In the genomic region with DNA sequence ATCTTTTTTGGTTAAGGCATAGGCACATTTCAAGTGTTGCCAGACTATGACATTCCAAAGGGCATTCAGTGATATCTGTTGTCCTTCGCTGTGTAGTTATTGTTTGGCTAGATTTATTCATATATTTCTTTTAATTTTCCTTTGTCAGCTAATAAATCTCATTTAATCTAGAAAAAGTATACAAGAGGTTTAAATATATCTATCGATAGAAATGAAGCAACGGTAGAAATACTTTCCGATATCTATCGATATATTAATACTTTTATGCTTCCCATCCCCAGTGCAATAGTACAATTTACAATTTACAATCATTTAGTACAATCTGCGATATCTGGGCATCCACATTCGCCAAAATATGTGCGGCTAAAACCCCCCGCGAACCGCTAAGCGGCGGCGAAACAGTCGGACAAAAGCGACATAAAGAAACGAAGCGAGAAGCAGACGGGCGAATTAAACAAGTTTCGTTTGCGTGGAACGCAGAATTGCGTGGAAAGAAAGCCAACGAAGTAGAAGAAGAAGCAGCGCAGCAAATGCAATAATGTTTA, we compare ENCODE assay signal across 5 fruit fly cellular contexts.
TF ChIP-seq lines count a peak whose summit lies in the region.

Efa6 (plus strand) TSS at position 337 of the 545 bp plus-strand sequence.

TF ChIP-seq in whole organism, adult, 20 proteins besides CTCF, POLR2A, EP300 and RAD21 (continued from another document):
- TF ChIP-seq CG7101 (tag; optimal IDR thresholded peaks at IDR 0.05; lab: Kevin White, UChicago) (peak; percentile 65), kay (GFP tag; lab: Kevin White, UChicago; ENCODE audit: borderline replicate concordance) (no peak), toe (GFP tag; optimal IDR thresholded peaks at IDR 0.05; lab: Kevin White, UChicago) (peak; percentile 90)

TF ChIP-seq in whole organism, embryonic, 481 proteins besides CTCF, POLR2A, EP300 and RAD21 (continued from another document and continues in another):
- TF ChIP-seq CG15269 (tag; optimal IDR thresholded peaks at IDR 0.05; lab: Kevin White, UChicago): peak; percentile 22
- TF ChIP-seq dysf (GFP tag; IDR thresholded peaks at IDR 0.05; lab: Robert Waterston, UW): no peak
- TF ChIP-seq CG10147 (GFP tag; optimal IDR thresholded peaks at IDR 0.05; lab: Kevin White, UChicago): peak; percentile 26
- TF ChIP-seq CG6272 (GFP tag; IDR thresholded peaks at IDR 0.05; lab: Robert Waterston, UW): 0 out of 2 replicates have a peak, but pooled peaks have one; percentile 5
- TF ChIP-seq CG2202 (tag; optimal IDR thresholded peaks at IDR 0.05; lab: Kevin White, UChicago): no peak
- TF ChIP-seq sqz (GFP tag; optimal IDR thresholded peaks at IDR 0.05; lab: Kevin White, UChicago): no peak
- TF ChIP-seq cato (GFP tag; optimal IDR thresholded peaks at IDR 0.05; lab: Kevin White, UChicago; ENCODE audit: borderline replicate concordance): peak; percentile 31
- TF ChIP-seq CG12769 (tag; optimal IDR thresholded peaks at IDR 0.05; lab: Kevin White, UChicago): peak; percentile 24
- TF ChIP-seq Blimp-1 (GFP tag; optimal IDR thresholded peaks at IDR 0.05; lab: Kevin White, UChicago): peak; percentile 33
- no peak for TF ChIP-seq scrt (GFP tag; optimal IDR thresholded peaks at IDR 0.05; lab: Kevin White, UChicago)
- peak; percentile 28 for TF ChIP-seq CG13624 (GFP tag; optimal IDR thresholded peaks at IDR 0.05; lab: Kevin White, UChicago)
- TF ChIP-seq CG3838 (GFP tag; optimal IDR thresholded peaks at IDR 0.05; lab: Kevin White, UChicago): no peak
- TF ChIP-seq CG8388 (GFP tag; optimal IDR thresholded peaks at IDR 0.05; lab: Kevin White, UChicago): no peak
- TF ChIP-seq Taf1 (GFP tag; IDR thresholded peaks at IDR 0.05; lab: Robert Waterston, UW): 0 out of 2 replicates have a peak, but pooled peaks have one; percentile 14
- TF ChIP-seq Fer3 (tag; optimal IDR thresholded peaks at IDR 0.05; lab: Kevin White, UChicago): peak; percentile 28
- no peak for TF ChIP-seq Trl (optimal IDR thresholded peaks at IDR 0.05; lab: Kevin White, UChicago)
- TF ChIP-seq Trl (GFP tag; optimal IDR thresholded peaks at IDR 0.05; lab: Kevin White, UChicago): peak; percentile 59
- TF ChIP-seq CG10321 (GFP tag; IDR thresholded peaks at IDR 0.05; lab: Robert Waterston, UW): no peak
- TF ChIP-seq CG4282 (GFP tag; optimal IDR thresholded peaks at IDR 0.05; lab: Kevin White, UChicago): no peak
- TF ChIP-seq MESR4 (GFP tag; optimal IDR thresholded peaks at IDR 0.05; lab: Kevin White, UChicago): peak; percentile 88
- no peak for TF ChIP-seq Hr39 (optimal IDR thresholded peaks at IDR 0.05; lab: Kevin White, UChicago)
- TF ChIP-seq salm (tag; optimal IDR thresholded peaks at IDR 0.05; lab: Kevin White, UChicago): no peak
- TF ChIP-seq org-1 (GFP tag; optimal IDR thresholded peaks at IDR 0.05; lab: Kevin White, UChicago): no peak
- no peak for TF ChIP-seq ken (GFP tag; IDR thresholded peaks at IDR 0.05; lab: Robert Waterston, UW)
- TF ChIP-seq bcd (GFP tag; optimal IDR thresholded peaks at IDR 0.05; lab: Kevin White, UChicago): peak; percentile 51
- TF ChIP-seq CG16779 (GFP tag; IDR thresholded peaks at IDR 0.05; lab: Robert Waterston, UW): no peak
- TF ChIP-seq CG30020 (tag; optimal IDR thresholded peaks at IDR 0.05; lab: Kevin White, UChicago): peak; percentile 62
- TF ChIP-seq mld (GFP tag; IDR thresholded peaks at IDR 0.05; lab: Robert Waterston, UW; ENCODE audit: partially characterized antibody): peak; percentile 86; the same call in 2 of the 3 replicates
- TF ChIP-seq ac (GFP tag; optimal IDR thresholded peaks at IDR 0.05; lab: Kevin White, UChicago): no peak
- TF ChIP-seq gt (GFP tag; IDR thresholded peaks at IDR 0.05; lab: Robert Waterston, UW): no peak

TF ChIP-seq in whole organism, prepupa, 60 proteins besides CTCF, POLR2A, EP300 and RAD21 (continued from another document and continues in another):
- TF ChIP-seq Hr4 (GFP tag; optimal IDR thresholded peaks at IDR 0.05; lab: Kevin White, UChicago) (peak; percentile 53), Met (GFP tag; optimal IDR thresholded peaks at IDR 0.05; lab: Kevin White, UChicago) (no peak), vri (GFP tag; optimal IDR thresholded peaks at IDR 0.05; lab: Kevin White, UChicago) (no peak), fkh (GFP tag; optimal IDR thresholded peaks at IDR 0.05; lab: Kevin White, UChicago) (peak; percentile 50), salr (GFP tag; optimal IDR thresholded peaks at IDR 0.05; lab: Kevin White, UChicago) (no peak), Hr39 (GFP tag; optimal IDR thresholded peaks at IDR 0.05; lab: Kevin White, UChicago) (peak; percentile 6), ss (GFP tag; optimal IDR thresholded peaks at IDR 0.05; lab: Kevin White, UChicago) (peak in 1 of 2 experiments; percentile 46), CG10669 (GFP tag; optimal IDR thresholded peaks at IDR 0.05; lab: Kevin White, UChicago) (no peak), CG1621 (tag; optimal IDR thresholded peaks at IDR 0.05; lab: Kevin White, UChicago) (no peak), Sox102F (GFP tag; optimal IDR thresholded peaks at IDR 0.05; lab: Kevin White, UChicago) (no peak), CG3919 (GFP tag; optimal IDR thresholded peaks at IDR 0.05; lab: Kevin White, UChicago) (peak; percentile 35), Smox (GFP tag; optimal IDR thresholded peaks at IDR 0.05; lab: Kevin White, UChicago) (no peak), pdm3 (GFP tag; optimal IDR thresholded peaks at IDR 0.05; lab: Kevin White, UChicago) (no peak), CG6792 (GFP tag; optimal IDR thresholded peaks at IDR 0.05; lab: Kevin White, UChicago) (no peak), CG6854 (GFP tag; optimal IDR thresholded peaks at IDR 0.05; lab: Kevin White, UChicago) (peak; percentile 57), achi (GFP tag; optimal IDR thresholded peaks at IDR 0.05; lab: Kevin White, UChicago) (no peak), Lpt (GFP tag; optimal IDR thresholded peaks at IDR 0.05; lab: Kevin White, UChicago) (no peak), Sox15 (GFP tag; optimal IDR thresholded peaks at IDR 0.05; lab: Kevin White, UChicago) (peak; percentile 12), CG6276 (GFP tag; optimal IDR thresholded peaks at IDR 0.05; lab: Kevin White, UChicago) (no peak), Gug (GFP tag; IDR thresholded peaks at IDR 0.05; lab: Robert Waterston, UW) (no peak), Sox14 (GFP tag; optimal IDR thresholded peaks at IDR 0.05; lab: Kevin White, UChicago) (peak; percentile 53), CG6163 (GFP tag; IDR thresholded peaks at IDR 0.05; lab: Robert Waterston, UW) (no peak), eg (GFP tag; IDR thresholded peaks at IDR 0.05; lab: Robert Waterston, UW) (no peak), acj6 (GFP tag; optimal IDR thresholded peaks at IDR 0.05; lab: Kevin White, UChicago) (no peak), CG3032 (tag; optimal IDR thresholded peaks at IDR 0.05; lab: Kevin White, UChicago) (peak; percentile 0), dsx (GFP tag; optimal IDR thresholded peaks at IDR 0.05; lab: Kevin White, UChicago; ENCODE audit: poor library complexity, severe bottlenecking) (peak; percentile 50), CG4318 (GFP tag; optimal IDR thresholded peaks at IDR 0.05; lab: Kevin White, UChicago) (no peak), CG31627 (GFP tag; optimal IDR thresholded peaks at IDR 0.05; lab: Kevin White, UChicago) (peak; percentile 50), CG10631 (GFP tag; optimal IDR thresholded peaks at IDR 0.05; lab: Kevin White, UChicago) (no peak), fd85E (GFP tag; optimal IDR thresholded peaks at IDR 0.05; lab: Kevin White, UChicago) (no peak), CG8119 (GFP tag; IDR thresholded peaks at IDR 0.05; lab: Robert Waterston, UW) (peak; percentile 47; the same call in 1 of the 3 replicates), Ets21C (GFP tag; optimal IDR thresholded peaks at IDR 0.05; lab: Kevin White, UChicago) (no peak)

TF ChIP-seq in whole organism, pupa, 21 proteins besides CTCF, POLR2A, EP300 and RAD21 (continued from another document):
- no peak for TF ChIP-seq CG10348 (GFP tag; IDR thresholded peaks at IDR 0.05; lab: Robert Waterston, UW)
- no peak for TF ChIP-seq rn (GFP tag; IDR thresholded peaks at IDR 0.05; lab: Robert Waterston, UW)

TF ChIP-seq in whole organism, wandering third instar larva, 38 proteins besides CTCF, POLR2A, EP300 and RAD21 (continued from another document):
- TF ChIP-seq Rel (GFP tag; optimal IDR thresholded peaks at IDR 0.05; lab: Kevin White, UChicago) (no peak), Rel (tag; optimal IDR thresholded peaks at IDR 0.05; lab: Kevin White, UChicago) (peak; percentile 88), Abd-B (GFP tag; optimal IDR thresholded peaks at IDR 0.05; lab: Kevin White, UChicago) (no peak), dsf (GFP tag; optimal IDR thresholded peaks at IDR 0.05; lab: Kevin White, UChicago; ENCODE audit: borderline replicate concordance) (peak; percentile 27), Sp1 (GFP tag; optimal IDR thresholded peaks at IDR 0.05; lab: Kevin White, UChicago) (peak; percentile 36), sv (GFP tag; optimal IDR thresholded peaks at IDR 0.05; lab: Kevin White, UChicago) (peak; percentile 30)
TF ChIP-seq in whole organism, wandering third instar larva: peak in this region for 16.
